Fruit fly (Drosophila melanogaster) whole organism, embryonic: Measurements from ENCODE around the gene CG18557.

Experiments
- Aef1 ChIP-seq: fragments of 200-800 bp; sonication (Bioruptor generic); IDR thresholded peaks from 3 replicates; pipeline ENCODE4 v1.3.6; 2022; ENCODE audit warnings: missing biosample characterization, missing genetic modification characterization
- CG10543 ChIP-seq: fragments of 200-800 bp; sonication (Bioruptor generic); optimal IDR thresholded peaks from 3 replicates; lab custom pipeline; 2017; ENCODE audit warnings: missing biosample characterization, mild to moderate bottlenecking, missing genetic modification characterization, moderate library complexity
- CG11560 ChIP-seq: fragments of 200-800 bp; sonication (Bioruptor generic); IDR thresholded peaks from 3 replicates; pipeline ENCODE4 v1.3.6; 2022; ENCODE audit warnings: missing biosample characterization, missing genetic modification characterization
- CG11695 ChIP-seq: fragments of 200-800 bp; sonication (Bioruptor generic); IDR thresholded peaks from 3 replicates; pipeline ENCODE4 v1.3.6; 2022; ENCODE audit warnings: missing biosample characterization, missing genetic modification characterization
- CG12104 ChIP-seq: fragments of 200-800 bp; sonication (Bioruptor generic); optimal IDR thresholded peaks from 3 replicates; lab custom pipeline; 2016; ENCODE audit warnings: missing biosample characterization, missing genetic modification characterization
- CG12769 ChIP-seq: fragments of 200-800 bp; sonication (Bioruptor generic); optimal IDR thresholded peaks from 2 replicates; lab custom pipeline; 2019; ENCODE audit warnings: missing biosample characterization, mild to moderate bottlenecking, missing genetic modification characterization, moderate library complexity
- CG13296 ChIP-seq: fragments of 200-800 bp; sonication (Bioruptor generic); optimal IDR thresholded peaks from 3 replicates; lab custom pipeline; 2018; ENCODE audit warnings: missing biosample characterization, mild to moderate bottlenecking, missing genetic modification characterization
- CG13424 ChIP-seq: fragments of 200-800 bp; sonication (Bioruptor generic); optimal IDR thresholded peaks from 2 replicates; lab custom pipeline; 2019; ENCODE audit warnings: missing biosample characterization, mild to moderate bottlenecking, missing genetic modification characterization, moderate library complexity
- CG14441 ChIP-seq: fragments of 200-800 bp; sonication (Bioruptor generic); IDR thresholded peaks from 2 replicates; pipeline ENCODE4 v1.3.6; 2022; ENCODE audit warnings: missing biosample characterization, missing genetic modification characterization
- CG17359 ChIP-seq: fragments of 200-800 bp; sonication (Bioruptor generic); optimal IDR thresholded peaks from 3 replicates; lab custom pipeline; 2018; ENCODE audit warnings: missing biosample characterization, mild to moderate bottlenecking, missing genetic modification characterization, moderate library complexity
- CG17385 ChIP-seq: fragments of 200-800 bp; sonication (Bioruptor generic); optimal IDR thresholded peaks from 3 replicates; lab custom pipeline; 2018; ENCODE audit warnings: missing biosample characterization, mild to moderate bottlenecking, missing genetic modification characterization
- CG17802 ChIP-seq: fragments of 200-800 bp; sonication (Bioruptor generic); optimal IDR thresholded peaks from 2 replicates; lab custom pipeline; 2018; ENCODE audit warnings: missing biosample characterization, mild to moderate bottlenecking, missing genetic modification characterization, moderate library complexity
- CG18262 ChIP-seq: fragments of 200-800 bp; optimal IDR thresholded peaks from 3 replicates; lab custom pipeline; 2019; ENCODE audit warnings: missing biosample characterization, mild to moderate bottlenecking, missing genetic modification characterization, moderate library complexity
- CG34422 ChIP-seq: fragments of 200-800 bp; sonication (Bioruptor generic); IDR thresholded peaks from 3 replicates; pipeline ENCODE4 v1.3.6; 2022; ENCODE audit warnings: missing biosample characterization, missing genetic modification characterization
- CG3726 ChIP-seq: fragments of 200-800 bp; sonication (Bioruptor generic); IDR thresholded peaks from 3 replicates; pipeline ENCODE4, ENCODE4 v1.3.6; 2022; ENCODE audit warnings: missing biosample characterization, missing genetic modification characterization
- CG4617 ChIP-seq: fragments of 200-800 bp; sonication (Bioruptor generic); optimal IDR thresholded peaks from 3 replicates; lab custom pipeline; 2016; ENCODE audit warnings: missing biosample characterization, missing genetic modification characterization, borderline replicate concordance
- CG4707 ChIP-seq: fragments of 200-800 bp; sonication (Bioruptor generic); optimal IDR thresholded peaks from 2 replicates; lab custom pipeline; 2018; ENCODE audit warnings: missing biosample characterization, mild to moderate bottlenecking, missing genetic modification characterization, moderate library complexity
- CG4820 ChIP-seq: fragments of 200-800 bp; sonication (Bioruptor generic); optimal IDR thresholded peaks from 3 replicates; lab custom pipeline; 2016; ENCODE audit warnings: missing biosample characterization, missing genetic modification characterization
- CG5245 ChIP-seq: fragments of 200-800 bp; sonication (Bioruptor generic); optimal IDR thresholded peaks from 3 replicates; lab custom pipeline; 2016; ENCODE audit warnings: missing biosample characterization, missing genetic modification characterization
- CG6683 ChIP-seq: fragments of 200-800 bp; sonication (Bioruptor generic); optimal IDR thresholded peaks from 2 replicates; lab custom pipeline; 2017; ENCODE audit warnings: missing biosample characterization, mild to moderate bottlenecking, missing genetic modification characterization, missing genetic modification reagents
- CG8924 ChIP-seq: fragments of 200-800 bp; optimal IDR thresholded peaks from 3 replicates; lab custom pipeline; 2019; ENCODE audit warnings: missing biosample characterization, mild to moderate bottlenecking, missing genetic modification characterization, moderate library complexity
- Dek ChIP-seq: fragments of 200-800 bp; sonication (Bioruptor generic); optimal IDR thresholded peaks from 3 replicates; lab custom pipeline; 2019; ENCODE audit warnings: missing biosample characterization, mild to moderate bottlenecking, missing genetic modification characterization, moderate library complexity
- Dip2 ChIP-seq: fragments of 200-800 bp; sonication (Bioruptor generic); IDR thresholded peaks from 2 replicates; pipeline ENCODE4 v1.3.6; 2022; ENCODE audit warnings: missing biosample characterization, missing genetic modification characterization
- Ets65A ChIP-seq: fragments of 200-800 bp; sonication (Bioruptor generic); peaks from one replicate; lab custom pipeline; 2016; ENCODE audit warnings: missing biosample characterization, missing genetic modification characterization
- Gug ChIP-seq: fragments of 200-800 bp; sonication (Bioruptor generic); IDR thresholded peaks from 4 replicates; pipeline ENCODE4 v1.3.6; 2022; ENCODE audit warnings: missing biosample characterization, missing genetic modification characterization
- Hmr ChIP-seq: fragments of 200-800 bp; sonication (Bioruptor generic); optimal IDR thresholded peaks from 3 replicates; lab custom pipeline; 2017; ENCODE audit warnings: mild to moderate bottlenecking, missing biosample characterization, missing genetic modification reagents, missing genetic modification characterization
- Hmx ChIP-seq: fragments of 200-800 bp; sonication (Bioruptor generic); optimal IDR thresholded peaks from 2 replicates; lab custom pipeline; 2016; ENCODE audit warnings: missing biosample characterization, missing genetic modification characterization
- abd-A ChIP-seq: fragments of 200-800 bp; sonication (Bioruptor generic); optimal IDR thresholded peaks from 3 replicates; lab custom pipeline; 2019; ENCODE audit warnings: missing biosample characterization, mild to moderate bottlenecking, missing genetic modification characterization, moderate library complexity
- ash1 ChIP-seq: fragments of 200-800 bp; sonication (Bioruptor generic); optimal IDR thresholded peaks from 2 replicates; lab custom pipeline; 2018; ENCODE audit warnings: missing biosample characterization, mild to moderate bottlenecking, missing genetic modification characterization
- croc ChIP-seq: fragments of 200-800 bp; sonication (Bioruptor generic); conservative IDR thresholded peaks from 3 replicates; pipeline ENCODE4 v1.3.6; 2022; ENCODE audit warnings: missing biosample characterization, missing genetic modification characterization
- crp ChIP-seq, 2 experiments: fragments of 200-800 bp; sonication (Bioruptor generic); optimal IDR thresholded peaks; 2 replicates in 1 of 2; 3 replicates in 1 of 2; lab custom pipeline; 2017; ENCODE audit warnings: missing biosample characterization in 2 of 2, missing genetic modification characterization in 2 of 2, mild to moderate bottlenecking in 1 of 2, moderate library complexity in 1 of 2
- gcm2 ChIP-seq: fragments of 200-800 bp; sonication (Bioruptor generic); optimal IDR thresholded peaks from 2 replicates; lab custom pipeline; 2016; ENCODE audit warnings: missing biosample characterization, missing genetic modification characterization
- grn ChIP-seq: fragments of 200-800 bp; sonication (Bioruptor generic); optimal IDR thresholded peaks from 3 replicates; lab custom pipeline; 2017; ENCODE audit warnings: missing biosample characterization, missing genetic modification characterization
- gsb-n ChIP-seq: fragments of 200-800 bp; sonication (Bioruptor generic); optimal IDR thresholded peaks from 3 replicates; lab custom pipeline; 2018; ENCODE audit warnings: missing biosample characterization, mild to moderate bottlenecking, missing genetic modification characterization
- ind ChIP-seq: fragments of 200-800 bp; sonication (Bioruptor generic); optimal IDR thresholded peaks from 3 replicates; lab custom pipeline; 2016; ENCODE audit warnings: missing biosample characterization, missing genetic modification characterization
- lov ChIP-seq, 2 experiments: fragments of 200-800 bp in 1 of 2; fragments of >200 bp in 1 of 2; sonication (Bioruptor generic) in 1 of 2; IDR thresholded peaks in 1 of 2; optimal IDR thresholded peaks in 1 of 2; 2 replicates in 1 of 2; 3 replicates in 1 of 2; pipeline versions ENCODE4 v1.3.6 to Lab custom; 2017 to 2022; ENCODE audit warnings: missing biosample characterization in 1 of 2, missing genetic modification characterization in 1 of 2
- maf-S ChIP-seq: fragments of 200-800 bp; sonication (Bioruptor generic); optimal IDR thresholded peaks from 2 replicates; lab custom pipeline; 2016; ENCODE audit warnings: missing biosample characterization, missing genetic modification characterization
- mirr ChIP-seq: fragments of 200-800 bp; sonication (Bioruptor generic); optimal IDR thresholded peaks from 3 replicates; lab custom pipeline; 2018; ENCODE audit warnings: missing biosample characterization, mild to moderate bottlenecking, missing genetic modification characterization
- nerfin-1 ChIP-seq: fragments of 200-800 bp; sonication (Bioruptor generic); optimal IDR thresholded peaks from 3 replicates; lab custom pipeline; 2019; ENCODE audit warnings: missing biosample characterization, mild to moderate bottlenecking, missing genetic modification characterization, moderate library complexity
- peb ChIP-seq: fragments of 200-800 bp; sonication (Bioruptor generic); IDR thresholded peaks from 2 replicates; pipeline ENCODE4 v1.3.6; 2022; ENCODE audit warnings: missing biosample characterization, missing genetic modification characterization
- pho ChIP-seq: fragments of 200-800 bp; sonication (Bioruptor generic); optimal IDR thresholded peaks from 2 replicates; lab custom pipeline; 2016; ENCODE audit warnings: missing biosample characterization, missing genetic modification characterization
- prd ChIP-seq, 3 experiments: fragments of >200 bp in 2 of 3; fragments of 200-800 bp in 1 of 3; sonication (Bioruptor generic) in 1 of 3; optimal IDR thresholded peaks in 2 of 3; IDR thresholded peaks in 1 of 3; 2 replicates in 2 of 3; 3 replicates in 1 of 3; pipeline versions ENCODE4 v1.3.6 to Lab custom; 2017 to 2022; ENCODE audit warnings: missing biosample characterization in 1 of 3, missing genetic modification characterization in 1 of 3
- shn ChIP-seq: fragments of 200-800 bp; sonication (Bioruptor generic); optimal IDR thresholded peaks from 3 replicates; lab custom pipeline; 2016; ENCODE audit warnings: missing biosample characterization, missing genetic modification characterization
- so ChIP-seq: fragments of 200-800 bp; sonication (Bioruptor generic); IDR thresholded peaks from 3 replicates; pipeline ENCODE4 v1.3.6; 2022; ENCODE audit warnings: missing biosample characterization, missing genetic modification characterization
- toy ChIP-seq: fragments of 200-800 bp; sonication (Bioruptor generic); IDR thresholded peaks from 2 replicates; pipeline ENCODE4 v1.3.6; 2022; ENCODE audit warnings: missing biosample characterization, missing genetic modification characterization
- z ChIP-seq: fragments of 200-800 bp; sonication (Bioruptor generic); IDR thresholded peaks from 3 replicates; pipeline ENCODE4 v1.3.6; 2022; ENCODE audit warnings: missing biosample characterization, missing genetic modification characterization
- zf30C ChIP-seq: fragments of 200-800 bp; sonication (Bioruptor generic); optimal IDR thresholded peaks from 3 replicates; lab custom pipeline; 2018; ENCODE audit warnings: missing biosample characterization, mild to moderate bottlenecking, missing genetic modification characterization
- zfh2 ChIP-seq: fragments of 200-800 bp; sonication (Bioruptor generic); optimal IDR thresholded peaks from 2 replicates; lab custom pipeline; 2016; ENCODE audit warnings: missing biosample characterization, missing genetic modification characterization

The CG18557 gene

dm6 chr2L:2857862-2858734 is 12.6 kb upstream of the CG18557 start:
- TF ChIP-seq ash1 (GFP tag; lab: Kevin White, UChicago) = peak; percentile 20
- TF ChIP-seq mirr (GFP tag; lab: Kevin White, UChicago) = peak; percentile 84
- no peak for TF ChIP-seq CG6683 (GFP tag; lab: Kevin White, UChicago)
- TF ChIP-seq Hmx (GFP tag; lab: Kevin White, UChicago) = no peak
- TF ChIP-seq CG17385 (GFP tag; lab: Kevin White, UChicago) = peak; percentile 86
- TF ChIP-seq CG13424 (tag; lab: Kevin White, UChicago) = peak; percentile 2
- TF ChIP-seq Gug = no peak
- TF ChIP-seq CG18262 = peak; percentile 12
- no peak for TF ChIP-seq CG3726
- TF ChIP-seq Dek (tag; lab: Kevin White, UChicago) = peak; percentile 11
- TF ChIP-seq croc (GFP tag; lab: Robert Waterston, UW) = no peak
- no peak for TF ChIP-seq lov (optimal IDR thresholded peaks at IDR 0.05; lab: Kevin White, UChicago)
- no peak for TF ChIP-seq lov (GFP tag; IDR thresholded peaks at IDR 0.05; lab: Robert Waterston, UW)
- TF ChIP-seq CG34422 (GFP tag; lab: Robert Waterston, UW) = no peak
- TF ChIP-seq prd (optimal IDR thresholded peaks at IDR 0.05; lab: Kevin White, UChicago) = no peak
- TF ChIP-seq prd (GFP tag; IDR thresholded peaks at IDR 0.05; lab: Robert Waterston, UW) = peak; percentile 34; the same call in 1 of the 3 replicates
- peak; percentile 48; the same call in 1 of the 3 replicates for TF ChIP-seq so (GFP tag; lab: Robert Waterston, UW)
- TF ChIP-seq toy = no peak
- TF ChIP-seq z = peak; percentile 78
- no peak for TF ChIP-seq CG4707 (GFP tag; lab: Kevin White, UChicago)
- TF ChIP-seq Hmr = no peak
- TF ChIP-seq maf-S = no peak
- TF ChIP-seq abd-A (tag; lab: Kevin White, UChicago) = peak; percentile 42
- TF ChIP-seq CG4820 (GFP tag; lab: Kevin White, UChicago) = no peak
- peak; percentile 18 for TF ChIP-seq CG12769
- TF ChIP-seq nerfin-1 = no peak
- TF ChIP-seq zfh2 (GFP tag; lab: Kevin White, UChicago) = no peak
- TF ChIP-seq CG8924 = peak; percentile 24
- TF ChIP-seq CG4617 (GFP tag; lab: Kevin White, UChicago) = no peak
- no peak for TF ChIP-seq peb (GFP tag; lab: Robert Waterston, UW)
- TF ChIP-seq CG14441 (GFP tag; lab: Robert Waterston, UW) = 0 out of 2 replicates have a peak, but pooled peaks have one; percentile 22
- TF ChIP-seq grn (GFP tag; lab: Kevin White, UChicago) = peak; percentile 85
- no peak for TF ChIP-seq CG11560
- peak; percentile 8 for TF ChIP-seq shn (GFP tag; lab: Kevin White, UChicago)
- TF ChIP-seq CG17802 (tag; lab: Kevin White, UChicago) = no peak
- TF ChIP-seq gcm2 (GFP tag; lab: Kevin White, UChicago) = peak; percentile 2
- TF ChIP-seq Aef1 = peak; percentile 39; the same call in 2 of the 3 replicates
- peak; percentile 33 for TF ChIP-seq pho
- peak; percentile 35 for TF ChIP-seq Ets65A (GFP tag; lab: Kevin White, UChicago)
- TF ChIP-seq CG17359 (tag; lab: Kevin White, UChicago) = peak; percentile 39
- peak; percentile 53 for TF ChIP-seq CG10543 (GFP tag; lab: Kevin White, UChicago)
- TF ChIP-seq ind (GFP tag; lab: Kevin White, UChicago) = peak; percentile 12
- TF ChIP-seq CG13296 = peak; percentile 20
- no peak for TF ChIP-seq CG12104 (GFP tag; lab: Kevin White, UChicago)
- no peak for TF ChIP-seq zf30C
- no peak for TF ChIP-seq Dip2 (GFP tag; lab: Robert Waterston, UW)
- TF ChIP-seq CG5245 (GFP tag; lab: Kevin White, UChicago) = peak; percentile 1
- TF ChIP-seq crp (GFP tag; optimal IDR thresholded peaks at IDR 0.05; lab: Kevin White, UChicago) = peak in 1 of 2 experiments; percentile 25
- peak; percentile 75 for TF ChIP-seq gsb-n
- peak; percentile 48; the same call in 2 of the 3 replicates for TF ChIP-seq CG11695 (GFP tag; lab: Robert Waterston, UW)
